Worm (Caenorhabditis elegans): ENCODE data around the gene gba-3.

The gba-3 gene

ce11 chrIV:17470096-17470602, 3.0 kb upstream of the gba-3 start, which contains the start of gene F11E6.4 (continued):
- TF ChIP-seq unc-55 (GFP tag; optimal IDR thresholded peaks at IDR 0.05) (no peak), ama-1 (optimal IDR thresholded peaks at IDR 0.05) (peak; percentile 21), R02D3.7 (tag; optimal IDR thresholded peaks at IDR 0.05) (no peak), elt-3 (tag; optimal IDR thresholded peaks at IDR 0.05) (no peak), nhr-23 (tag; optimal IDR thresholded peaks at IDR 0.05) (no peak), aly-2 (tag; optimal IDR thresholded peaks at IDR 0.05) (no peak), nhr-6 (tag; optimal IDR thresholded peaks at IDR 0.05) (no peak), nhr-11 (tag; optimal IDR thresholded peaks at IDR 0.05) (no peak), lin-39 (tag; optimal IDR thresholded peaks at IDR 0.05) (no peak)

- TF ChIP-seq ama-1 (optimal IDR thresholded peaks at IDR 0.05): peak; percentile 14
- no peak for TF ChIP-seq lin-11 (tag; optimal IDR thresholded peaks at IDR 0.05)
- TF ChIP-seq mab-5 (tag; optimal IDR thresholded peaks at IDR 0.05): no peak
- TF ChIP-seq alr-1 (tag; optimal IDR thresholded peaks at IDR 0.05): no peak
- no peak for TF ChIP-seq nhr-11 (tag; optimal IDR thresholded peaks at IDR 0.05)
- peak; percentile 43 for TF ChIP-seq nhr-21 (tag; optimal IDR thresholded peaks at IDR 0.05)
- TF ChIP-seq Y55F3AM.14 (GFP tag; optimal IDR thresholded peaks at IDR 0.05): no peak
- TF ChIP-seq nhr-129 (tag; optimal IDR thresholded peaks at IDR 0.05): peak; percentile 44
- TF ChIP-seq egl-27 (tag; optimal IDR thresholded peaks at IDR 0.05): peak; percentile 35
- no peak for TF ChIP-seq elt-1 (tag; optimal IDR thresholded peaks at IDR 0.05)
- no peak for TF ChIP-seq gmeb-1 (tag; optimal IDR thresholded peaks at IDR 0.05)
- TF ChIP-seq sma-9 (GFP tag; optimal IDR thresholded peaks at IDR 0.05): no peak
- TF ChIP-seq sma-9 (tag; optimal IDR thresholded peaks at IDR 0.05): no peak
- TF ChIP-seq C34F6.9 (tag; optimal IDR thresholded peaks at IDR 0.05): no peak
- no peak for TF ChIP-seq unc-62 (GFP tag; optimal IDR thresholded peaks at IDR 0.05)
- no peak for TF ChIP-seq ceh-16 (tag; optimal IDR thresholded peaks at IDR 0.05)
- no peak for TF ChIP-seq nhr-6 (tag; optimal IDR thresholded peaks at IDR 0.05)
- no peak for TF ChIP-seq elt-3 (tag; optimal IDR thresholded peaks at IDR 0.05)
- no peak for TF ChIP-seq unc-39 (tag; optimal IDR thresholded peaks at IDR 0.05)
- no peak for TF ChIP-seq mbf-1 (tag; optimal IDR thresholded peaks at IDR 0.05)
- TF ChIP-seq nhr-12 (tag; optimal IDR thresholded peaks at IDR 0.05): no peak
- no peak for TF ChIP-seq F13H6.1 (tag; optimal IDR thresholded peaks at IDR 0.05)
- no peak for TF ChIP-seq snpc-4 (tag; optimal IDR thresholded peaks at IDR 0.05)
- TF ChIP-seq lin-39 (tag; optimal IDR thresholded peaks at IDR 0.05): no peak
- no peak for TF ChIP-seq zag-1 (tag; optimal IDR thresholded peaks at IDR 0.05)
- peak; percentile 24 for TF ChIP-seq sem-4 (tag; optimal IDR thresholded peaks at IDR 0.05)
- TF ChIP-seq nhr-25 (tag; optimal IDR thresholded peaks at IDR 0.05): peak; percentile 82
- TF ChIP-seq skn-1 (tag; optimal IDR thresholded peaks at IDR 0.05): no peak
- no peak for TF ChIP-seq ztf-4 (tag; optimal IDR thresholded peaks at IDR 0.05)
- no peak for TF ChIP-seq ceh-82 (tag; optimal IDR thresholded peaks at IDR 0.05)
- TF ChIP-seq crh-2 (tag; optimal IDR thresholded peaks at IDR 0.05): peak; percentile 2
- peak; percentile 41 for TF ChIP-seq sma-3 (GFP tag; optimal IDR thresholded peaks at IDR 0.05)
- no peak for TF ChIP-seq aly-2 (tag; optimal IDR thresholded peaks at IDR 0.05)
- TF ChIP-seq ztf-11 (tag; optimal IDR thresholded peaks at IDR 0.05): no peak
- TF ChIP-seq R02D3.7 (tag; optimal IDR thresholded peaks at IDR 0.05): no peak
- no peak for TF ChIP-seq unc-55 (GFP tag; optimal IDR thresholded peaks at IDR 0.05)
- no peak for TF ChIP-seq ZK546.5 (tag; optimal IDR thresholded peaks at IDR 0.05)
- no peak for TF ChIP-seq mdl-1 (tag; optimal IDR thresholded peaks at IDR 0.05)
- peak; percentile 45 for TF ChIP-seq blmp-1 (tag; optimal IDR thresholded peaks at IDR 0.05; ENCODE audit: insufficient read depth)
- no peak for TF ChIP-seq peb-1 (tag; optimal IDR thresholded peaks at IDR 0.05)
- no peak for TF ChIP-seq nhr-10 (tag; optimal IDR thresholded peaks at IDR 0.05)
Observed at ce11 chrIV:17471870-17472459, 1.2 kb upstream of the gba-3 start, which contains the start of gene epic-1. epic-1 (minus strand) TSS chrIV:17471920.

- TF ChIP-seq blmp-1 (tag; optimal IDR thresholded peaks at IDR 0.05; ENCODE audit: insufficient read depth) (peak; percentile 64), egl-27 (tag; optimal IDR thresholded peaks at IDR 0.05) (no peak), crh-2 (tag; optimal IDR thresholded peaks at IDR 0.05) (peak; percentile 4), lin-13 (GFP tag; optimal IDR thresholded peaks at IDR 0.05) (no peak), nhr-25 (tag; optimal IDR thresholded peaks at IDR 0.05) (peak; percentile 78)
Observed at ce11 chrIV:17474047-17474446, 913 bp downstream of the gba-3 start.

Data from whole organism, L2 larva.